Fruit fly (Drosophila melanogaster) whole organism, wandering third instar larva: Measurements from ENCODE around the gene Mcm3.

Source experiments
- Myc ChIP-seq: fragments of >200 bp; optimal IDR thresholded peaks from 2 replicates; lab custom pipeline; 2017
- dl ChIP-seq, 2 experiments: fragments of 175-275, 200-275 bp in 1 of 2; fragments of 200-275 bp in 1 of 2; sonication (Bioruptor generic); optimal IDR thresholded peaks; lab custom pipeline; 2018; ENCODE audit warnings: mild to moderate bottlenecking in 2 of 2, missing biosample characterization in 2 of 2, missing genetic modification characterization in 2 of 2, moderate library complexity in 2 of 2; ENCODE audit not compliant: partially characterized antibody in 2 of 2, insufficient read depth in 1 of 2
- fru ChIP-seq: fragments of 200-800 bp; sonication (Bioruptor generic); optimal IDR thresholded peaks from 3 replicates; lab custom pipeline; 2016; ENCODE audit warnings: missing biosample characterization, mild to moderate bottlenecking, missing genetic modification characterization
- psq ChIP-seq: fragments of 200-800 bp; sonication (Bioruptor generic); optimal IDR thresholded peaks from 3 replicates; lab custom pipeline; 2017; ENCODE audit warnings: missing biosample characterization, mild to moderate bottlenecking, missing genetic modification characterization, moderate library complexity
- rgr ChIP-seq: fragments of 200-800 bp; sonication (Bioruptor generic); optimal IDR thresholded peaks from 3 replicates; lab custom pipeline; 2016; ENCODE audit warnings: missing biosample characterization, mild to moderate bottlenecking, missing genetic modification characterization

DNA sequence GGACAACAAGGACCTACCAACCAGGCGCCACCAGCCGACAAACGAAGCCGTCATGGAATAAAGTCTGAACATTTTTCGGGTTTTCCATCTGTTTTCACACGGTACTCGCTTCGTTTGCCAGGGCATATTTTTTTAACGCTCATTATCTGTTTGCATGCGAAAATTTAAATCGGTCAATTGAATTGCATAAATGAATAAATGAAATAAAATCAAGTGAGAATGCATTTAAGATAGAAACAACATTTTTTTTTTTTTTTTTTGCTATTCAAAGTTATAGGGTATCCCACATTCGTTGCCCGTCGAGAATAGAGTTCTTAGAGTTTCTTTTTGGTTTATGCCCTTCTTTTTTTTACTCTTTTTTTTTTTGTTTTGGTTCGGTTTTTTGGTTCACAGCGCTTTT lies 37.8 kb upstream of the Mcm3 start:
- TF ChIP-seq Myc (lab: Kevin White, UChicago) (no peak), fru (GFP tag; lab: Kevin White, UChicago) (no peak), psq (GFP tag; lab: Kevin White, UChicago) (no peak), rgr (GFP tag; lab: Kevin White, UChicago) (no peak), dl (GFP tag; optimal IDR thresholded peaks at IDR 0.05; lab: Kevin White, UChicago; ENCODE audit: insufficient read depth in 1 of 2, partially characterized antibody in 2 of 2) (no peak)
